Worm (Caenorhabditis elegans): Measurements from ENCODE around the gene cuc-1.

The cuc-1 gene

DNA sequence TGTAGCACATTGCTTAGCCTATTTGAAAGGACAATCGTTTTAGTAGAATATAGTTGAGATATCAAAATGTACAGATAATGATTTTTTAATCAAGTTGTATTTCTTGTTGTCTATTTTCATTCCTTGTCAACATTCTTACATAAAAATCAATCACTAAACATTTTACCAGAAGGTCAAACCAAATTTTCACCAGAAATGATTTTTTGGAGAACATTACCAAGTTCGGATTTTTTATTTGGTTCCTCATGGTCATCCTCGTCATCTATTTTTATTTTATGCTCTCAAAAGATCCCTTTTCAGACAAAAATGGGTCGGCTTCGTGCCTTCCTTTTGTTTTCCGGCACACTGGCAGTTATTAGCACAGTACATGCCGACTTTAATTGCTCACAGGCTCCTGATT is 12.7 kb upstream of the cuc-1 start, which contains the start of gene tyr-1:
TSS of gene tyr-1 (plus strand) at position 301 of the 400 bp plus-strand sequence.
- no peak for TF ChIP-seq M03D4.4 (tag; optimal IDR thresholded peaks at IDR 0.05)
- no peak for TF ChIP-seq elt-1 (tag; optimal IDR thresholded peaks at IDR 0.05; ENCODE audit: borderline replicate concordance, insufficient read depth)
- TF ChIP-seq elt-3 (tag; optimal IDR thresholded peaks at IDR 0.05): no peak
- no peak for TF ChIP-seq cnd-1 (tag; optimal IDR thresholded peaks at IDR 0.05)
- TF ChIP-seq tbx-8 (GFP tag; optimal IDR thresholded peaks at IDR 0.05): no peak
- TF ChIP-seq pha-4 (tag; optimal IDR thresholded peaks at IDR 0.05): no peak
- no peak for TF ChIP-seq ztf-11 (tag; optimal IDR thresholded peaks at IDR 0.05)
- TF ChIP-seq nhr-12 (tag; optimal IDR thresholded peaks at IDR 0.05): no peak
- TF ChIP-seq unc-39 (tag; optimal IDR thresholded peaks at IDR 0.05): no peak

DNA sequence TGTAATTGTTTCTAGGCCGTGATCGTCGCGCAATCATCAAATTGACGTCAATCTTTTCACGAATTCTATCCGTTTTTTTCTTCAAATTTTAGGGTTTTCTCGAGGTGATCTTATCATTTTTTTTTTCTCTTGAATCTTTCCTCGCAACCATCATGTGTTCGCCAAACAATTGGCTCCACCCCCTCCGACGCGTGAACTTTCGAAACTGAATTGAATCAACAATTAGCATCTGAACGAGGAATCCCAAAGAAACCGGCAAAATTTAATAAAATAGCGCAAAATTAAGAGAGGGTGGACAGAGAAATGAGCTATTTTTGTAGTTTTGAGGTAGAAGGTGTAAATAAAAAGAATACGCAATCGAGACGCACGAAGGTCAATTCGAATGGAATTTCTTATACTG is 12.0 kb upstream of the cuc-1 start:
- no peak for TF ChIP-seq sptf-1 (tag; optimal IDR thresholded peaks at IDR 0.05)

- TF ChIP-seq mab-5 (tag; optimal IDR thresholded peaks at IDR 0.05): no peak
- no peak for TF ChIP-seq nhr-28 (tag; optimal IDR thresholded peaks at IDR 0.05)
- TF ChIP-seq sem-2 (GFP tag; optimal IDR thresholded peaks at IDR 0.05): no peak
- TF ChIP-seq ces-1 (GFP tag; optimal IDR thresholded peaks at IDR 0.05): no peak
- TF ChIP-seq nhr-237 (tag; optimal IDR thresholded peaks at IDR 0.05): no peak
- no peak for TF ChIP-seq mls-2 (tag; optimal IDR thresholded peaks at IDR 0.05)
- TF ChIP-seq pha-4 (tag; optimal IDR thresholded peaks at IDR 0.05): no peak
- no peak for TF ChIP-seq snpc-4 (tag; optimal IDR thresholded peaks at IDR 0.05)
- no peak for TF ChIP-seq unc-62 (GFP tag; optimal IDR thresholded peaks at IDR 0.05)
- TF ChIP-seq M03D4.4 (tag; optimal IDR thresholded peaks at IDR 0.05): no peak
- TF ChIP-seq unc-120 (tag; optimal IDR thresholded peaks at IDR 0.05; ENCODE audit: poor library complexity, severe bottlenecking): no peak
- TF ChIP-seq nhr-76 (tag; optimal IDR thresholded peaks at IDR 0.05): no peak
- no peak for TF ChIP-seq drap-1 (GFP tag; optimal IDR thresholded peaks at IDR 0.05)
- TF ChIP-seq bed-3 (GFP tag; optimal IDR thresholded peaks at IDR 0.05): no peak
- no peak for TF ChIP-seq elt-1 (tag; optimal IDR thresholded peaks at IDR 0.05; ENCODE audit: borderline replicate concordance, insufficient read depth)
Measured at ce11 chrIII:7866189-7866588, 5.4 kb upstream of the cuc-1 start, which contains the start of gene cup-4. TSS of gene cup-4 (plus strand) at chrIII:7866489.

DNA sequence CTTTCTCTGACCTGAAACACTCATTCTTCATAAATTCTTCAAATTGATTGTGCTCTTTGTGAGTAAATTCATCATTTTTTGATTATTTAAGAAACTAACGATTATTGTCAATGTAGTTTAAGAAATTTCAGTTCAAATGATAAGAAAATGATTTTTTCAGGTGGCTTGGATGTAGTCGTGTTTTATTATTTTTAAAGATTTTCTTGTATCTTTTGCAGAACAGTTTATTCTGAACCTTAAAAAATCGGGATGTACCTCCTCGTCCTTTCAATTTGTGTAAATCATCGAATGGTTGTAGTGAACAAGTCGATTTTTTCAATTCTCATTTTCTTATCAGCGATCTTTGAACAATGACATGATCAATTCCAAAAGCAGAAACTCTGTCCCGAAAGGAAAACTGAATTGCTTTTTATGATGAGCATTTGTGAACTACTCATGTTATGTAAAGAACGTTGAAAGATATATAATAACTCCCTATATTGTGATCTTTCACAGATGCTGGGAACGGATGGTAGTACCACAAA is 4.5 kb upstream of the cuc-1 start, which contains the start of gene slc-17.3:
TSS of gene slc-17.3 (minus strand) at position 51 of the 524 bp plus-strand sequence.
- TF ChIP-seq mep-1 (tag; optimal IDR thresholded peaks at IDR 0.05): no peak

DNA sequence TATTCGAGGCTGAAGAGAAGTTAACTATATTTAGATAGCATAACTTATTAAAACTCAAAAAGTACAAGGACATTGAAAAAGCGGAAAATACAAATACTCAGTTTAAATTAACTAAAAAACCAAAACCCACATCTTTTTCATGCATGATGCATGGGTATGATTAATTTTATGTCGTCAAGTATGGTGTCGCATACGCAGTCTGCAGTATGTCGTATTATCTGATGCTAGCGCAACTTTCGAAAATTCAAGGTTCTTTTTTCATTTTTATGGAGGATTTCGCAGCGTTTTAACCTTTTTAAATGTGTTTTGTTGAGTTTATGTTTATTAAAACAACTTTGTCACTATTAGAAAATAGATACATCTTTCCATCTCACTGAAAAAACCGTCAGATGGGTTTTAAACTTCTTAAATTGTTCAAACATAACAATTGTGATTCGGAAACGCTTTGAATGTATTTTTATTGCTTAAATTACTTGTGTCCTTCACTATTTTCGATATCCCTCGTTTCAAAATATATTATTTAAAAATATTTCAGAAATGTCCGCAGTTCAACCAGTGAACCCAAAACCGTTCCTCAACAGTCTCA is 843 bp upstream of the cuc-1 start, which contains the start of gene snr-5:
TSS of gene snr-5 (plus strand) at position 536 of the 586 bp plus-strand sequence.
- TF ChIP-seq M03D4.4 (tag; optimal IDR thresholded peaks at IDR 0.05) (no peak), ceh-39 (tag; optimal IDR thresholded peaks at IDR 0.05) (no peak), drap-1 (GFP tag; optimal IDR thresholded peaks at IDR 0.05) (no peak), mls-2 (tag; optimal IDR thresholded peaks at IDR 0.05) (no peak), lin-32 (GFP tag; optimal IDR thresholded peaks at IDR 0.05) (no peak), ztf-11 (tag; optimal IDR thresholded peaks at IDR 0.05) (no peak), lin-13 (tag; optimal IDR thresholded peaks at IDR 0.05) (no peak), ham-2 (GFP tag; optimal IDR thresholded peaks at IDR 0.05) (no peak), nhr-76 (tag; optimal IDR thresholded peaks at IDR 0.05) (no peak), nhr-237 (tag; optimal IDR thresholded peaks at IDR 0.05) (no peak), sptf-1 (tag; optimal IDR thresholded peaks at IDR 0.05) (no peak), pha-4 (tag; optimal IDR thresholded peaks at IDR 0.05) (no peak), unc-39 (tag; optimal IDR thresholded peaks at IDR 0.05) (no peak), cnd-1 (tag; optimal IDR thresholded peaks at IDR 0.05) (no peak), hlh-1 (tag; optimal IDR thresholded peaks at IDR 0.05) (no peak)

ce11 chrIII:7859313-7859712 is 1.5 kb downstream of the cuc-1 start, which contains the start of gene tomm-7:
TSS of gene tomm-7 (plus strand) at chrIII:7859613.
- no peak for TF ChIP-seq ztf-11 (tag; optimal IDR thresholded peaks at IDR 0.05)
- no peak for TF ChIP-seq pha-4 (tag; optimal IDR thresholded peaks at IDR 0.05)
- TF ChIP-seq flh-1 (GFP tag; optimal IDR thresholded peaks at IDR 0.05): no peak

Measured in whole organism, mixed stage, embryonic.